Fruit fly (Drosophila melanogaster) whole organism, wandering third instar larva: ENCODE results near the gene CG7966.

Source experiments
- Abd-B ChIP-seq: fragments of >200 bp; optimal IDR thresholded peaks from 2 replicates; lab custom pipeline; 2017; ENCODE audit warnings: missing biosample characterization, missing genetic modification characterization
- CG32264 ChIP-seq: fragments of 200-800 bp; sonication (Bioruptor generic); optimal IDR thresholded peaks from 2 replicates; lab custom pipeline; 2016; ENCODE audit warnings: missing biosample characterization, missing genetic modification characterization
- CG9705 ChIP-seq: fragments of 200-800 bp; sonication (Bioruptor generic); optimal IDR thresholded peaks from 2 replicates; lab custom pipeline; 2018; ENCODE audit warnings: missing biosample characterization, mild to moderate bottlenecking, missing genetic modification characterization
- CrebA ChIP-seq: fragments of 200-800 bp; sonication (Bioruptor generic); optimal IDR thresholded peaks from 2 replicates; lab custom pipeline; 2016; ENCODE audit warnings: missing biosample characterization, mild to moderate bottlenecking, missing genetic modification characterization, borderline replicate concordance
- Dfd ChIP-seq: fragments of >200 bp; optimal IDR thresholded peaks from 2 replicates; lab custom pipeline; 2017; ENCODE audit warnings: missing biosample characterization, missing genetic modification characterization
- GATAd ChIP-seq: sonication (Bioruptor generic); optimal IDR thresholded peaks from 2 replicates; lab custom pipeline; 2016; ENCODE audit warnings: missing biosample characterization, missing genetic modification characterization
- HLH106 ChIP-seq: fragments of 200-800 bp; optimal IDR thresholded peaks from 3 replicates; lab custom pipeline; 2019; ENCODE audit warnings: missing biosample characterization, mild to moderate bottlenecking, missing genetic modification characterization, moderate library complexity
- Hnf4 ChIP-seq: fragments of 200-800 bp; sonication (Bioruptor generic); optimal IDR thresholded peaks from 2 replicates; lab custom pipeline; 2016; ENCODE audit warnings: missing biosample characterization, mild to moderate bottlenecking, missing genetic modification characterization
- Hr78 ChIP-seq: fragments of >200 bp; optimal IDR thresholded peaks from 2 replicates; lab custom pipeline; 2017; ENCODE audit warnings: missing biosample characterization, missing genetic modification characterization
- Hr83 ChIP-seq: fragments of 200-300 bp; sonication (Bioruptor generic); optimal IDR thresholded peaks from 2 replicates; lab custom pipeline; 2016; ENCODE audit warnings: missing biosample characterization, mild to moderate bottlenecking, missing genetic modification characterization, moderate library complexity; ENCODE audit not compliant: poor library complexity, severe bottlenecking
- Jra ChIP-seq: sonication (Bioruptor generic); optimal IDR thresholded peaks from 2 replicates; lab custom pipeline; 2016; ENCODE audit warnings: missing biosample characterization, missing genetic modification characterization
- Mio ChIP-seq: sonication (Bioruptor generic); optimal IDR thresholded peaks from 2 replicates; lab custom pipeline; 2016; ENCODE audit warnings: missing biosample characterization, missing genetic modification characterization
- Myc ChIP-seq: fragments of >200 bp; optimal IDR thresholded peaks from 2 replicates; lab custom pipeline; 2017
- N ChIP-seq: fragments of >200 bp; optimal IDR thresholded peaks from 2 replicates; lab custom pipeline; 2018; ENCODE audit warnings: missing biosample characterization, missing external identifiers, missing genetic modification characterization
- OdsH ChIP-seq: fragments of 200-800 bp; sonication (Bioruptor generic); optimal IDR thresholded peaks from 2 replicates; lab custom pipeline; 2016; ENCODE audit warnings: missing biosample characterization, mild to moderate bottlenecking, missing genetic modification characterization
- Rel ChIP-seq, 2 experiments: fragments of 200-800 bp; sonication (Bioruptor generic) in 1 of 2; optimal IDR thresholded peaks; 2 replicates in 1 of 2; 3 replicates in 1 of 2; lab custom pipeline; 2016 to 2019; ENCODE audit warnings: mild to moderate bottlenecking in 2 of 2, missing biosample characterization in 2 of 2, missing genetic modification characterization in 2 of 2, moderate library complexity in 1 of 2
- Vsx2 ChIP-seq: fragments of 200-300, 225-300 bp; sonication (Bioruptor generic); optimal IDR thresholded peaks from 2 replicates; lab custom pipeline; 2018; ENCODE audit warnings: missing biosample characterization, missing genetic modification characterization; ENCODE audit not compliant: partially characterized antibody
- br ChIP-seq: fragments of 200-800 bp; sonication (Bioruptor generic); optimal IDR thresholded peaks from 2 replicates; lab custom pipeline; 2016; ENCODE audit warnings: missing biosample characterization, missing genetic modification characterization
- dl ChIP-seq, 2 experiments: fragments of 175-275, 200-275 bp in 1 of 2; fragments of 200-275 bp in 1 of 2; sonication (Bioruptor generic); optimal IDR thresholded peaks; lab custom pipeline; 2018; ENCODE audit warnings: mild to moderate bottlenecking in 2 of 2, missing biosample characterization in 2 of 2, missing genetic modification characterization in 2 of 2, moderate library complexity in 2 of 2; ENCODE audit not compliant: partially characterized antibody in 2 of 2, insufficient read depth in 1 of 2
- dmrt93B ChIP-seq: fragments of 200-800 bp; sonication (Bioruptor generic); optimal IDR thresholded peaks from 2 replicates; lab custom pipeline; 2018; ENCODE audit warnings: missing biosample characterization, mild to moderate bottlenecking, missing genetic modification characterization
- dsf ChIP-seq: sonication (Bioruptor generic); optimal IDR thresholded peaks from 2 replicates; lab custom pipeline; 2016; ENCODE audit warnings: missing biosample characterization, missing genetic modification characterization, borderline replicate concordance
- foxo ChIP-seq, 2 experiments: fragments of 200-800 bp; sonication (Bioruptor generic); optimal IDR thresholded peaks; 2 replicates in 1 of 2; 3 replicates in 1 of 2; lab custom pipeline; 2016 to 2017; ENCODE audit warnings: missing biosample characterization in 2 of 2, missing genetic modification characterization in 2 of 2
- fru ChIP-seq: fragments of 200-800 bp; sonication (Bioruptor generic); optimal IDR thresholded peaks from 3 replicates; lab custom pipeline; 2016; ENCODE audit warnings: missing biosample characterization, mild to moderate bottlenecking, missing genetic modification characterization
- h ChIP-seq: fragments of 200-800 bp; sonication (Bioruptor generic); optimal IDR thresholded peaks from 3 replicates; lab custom pipeline; 2016; ENCODE audit warnings: missing biosample characterization, mild to moderate bottlenecking, missing genetic modification characterization
- jim ChIP-seq: fragments of 175-275, 200-325 bp; sonication (Bioruptor generic); optimal IDR thresholded peaks from 2 replicates; lab custom pipeline; 2016; ENCODE audit warnings: missing biosample characterization, mild to moderate bottlenecking, missing genetic modification characterization
- lola ChIP-seq: fragments of >200 bp; optimal IDR thresholded peaks from 2 replicates; lab custom pipeline; 2017; ENCODE audit warnings: missing biosample characterization, missing genetic modification characterization
- pan ChIP-seq: fragments of >200 bp; optimal IDR thresholded peaks from 2 replicates; lab custom pipeline; 2017
- psq ChIP-seq: fragments of 200-800 bp; sonication (Bioruptor generic); optimal IDR thresholded peaks from 3 replicates; lab custom pipeline; 2017; ENCODE audit warnings: missing biosample characterization, mild to moderate bottlenecking, missing genetic modification characterization, moderate library complexity
- rgr ChIP-seq: fragments of 200-800 bp; sonication (Bioruptor generic); optimal IDR thresholded peaks from 3 replicates; lab custom pipeline; 2016; ENCODE audit warnings: missing biosample characterization, mild to moderate bottlenecking, missing genetic modification characterization
- sv ChIP-seq: fragments of 200-800 bp; sonication (Bioruptor generic); optimal IDR thresholded peaks from 3 replicates; lab custom pipeline; 2016; ENCODE audit warnings: missing biosample characterization, missing genetic modification characterization
- tai ChIP-seq: sonication (Bioruptor generic); optimal IDR thresholded peaks from 2 replicates; lab custom pipeline; 2016; ENCODE audit warnings: missing biosample characterization, missing genetic modification characterization
- woc ChIP-seq: sonication (Bioruptor generic); optimal IDR thresholded peaks from 2 replicates; lab custom pipeline; 2016; ENCODE audit warnings: missing biosample characterization, mild to moderate bottlenecking, missing genetic modification characterization

CG7966 gene

dm6 chr3R:13077262-13077661 lies 26.0 kb upstream of the CG7966 start:
- TF ChIP-seq dmrt93B (GFP tag; lab: Kevin White, UChicago) = no peak
- TF ChIP-seq foxo (GFP tag; optimal IDR thresholded peaks at IDR 0.05; lab: Kevin White, UChicago) = no peak
- TF ChIP-seq Hr78 (GFP tag; lab: Kevin White, UChicago) = no peak
- TF ChIP-seq Dfd (GFP tag; lab: Kevin White, UChicago) = peak; percentile 31
- no peak for TF ChIP-seq HLH106 (tag; lab: Kevin White, UChicago)
- TF ChIP-seq OdsH (GFP tag; lab: Kevin White, UChicago) = no peak
- TF ChIP-seq dl (GFP tag; optimal IDR thresholded peaks at IDR 0.05; lab: Kevin White, UChicago; ENCODE audit: insufficient read depth in 1 of 2, partially characterized antibody in 2 of 2) = no peak

dm6 chr3R:13075728-13076127 lies 24.5 kb upstream of the CG7966 start:
- TF ChIP-seq Jra (GFP tag; lab: Kevin White, UChicago) (no peak), Hr78 (GFP tag; lab: Kevin White, UChicago) (no peak), OdsH (GFP tag; lab: Kevin White, UChicago) (no peak), tai (GFP tag; lab: Kevin White, UChicago) (no peak), dsf (GFP tag; lab: Kevin White, UChicago) (no peak), Myc (no peak), GATAd (GFP tag; lab: Kevin White, UChicago) (no peak), HLH106 (tag; lab: Kevin White, UChicago) (no peak), dl (GFP tag; optimal IDR thresholded peaks at IDR 0.05; lab: Kevin White, UChicago; ENCODE audit: insufficient read depth in 1 of 2, partially characterized antibody in 2 of 2) (no peak), Abd-B (GFP tag; lab: Kevin White, UChicago) (no peak), lola (GFP tag; lab: Kevin White, UChicago) (no peak), jim (GFP tag; lab: Kevin White, UChicago) (no peak), woc (GFP tag; lab: Kevin White, UChicago) (no peak), Rel (GFP tag; optimal IDR thresholded peaks at IDR 0.05; lab: Kevin White, UChicago) (no peak), Rel (tag; optimal IDR thresholded peaks at IDR 0.05; lab: Kevin White, UChicago) (no peak), fru (no peak), psq (no peak), dmrt93B (GFP tag; lab: Kevin White, UChicago) (no peak), Vsx2 (GFP tag; lab: Kevin White, UChicago) (no peak), CG32264 (GFP tag; lab: Kevin White, UChicago) (no peak), rgr (GFP tag; lab: Kevin White, UChicago) (no peak)

- TF ChIP-seq Dfd (GFP tag; lab: Kevin White, UChicago) = no peak
- no peak for TF ChIP-seq Jra (GFP tag; lab: Kevin White, UChicago)
- no peak for TF ChIP-seq woc (GFP tag; lab: Kevin White, UChicago)
- no peak for TF ChIP-seq Hnf4 (GFP tag; lab: Kevin White, UChicago)
- no peak for TF ChIP-seq foxo (GFP tag; optimal IDR thresholded peaks at IDR 0.05; lab: Kevin White, UChicago)
- TF ChIP-seq dmrt93B (GFP tag; lab: Kevin White, UChicago) = no peak
- TF ChIP-seq CG9705 (GFP tag; lab: Kevin White, UChicago) = no peak
- no peak for TF ChIP-seq jim (GFP tag; lab: Kevin White, UChicago)
- no peak for TF ChIP-seq dsf (GFP tag; lab: Kevin White, UChicago)
- TF ChIP-seq Mio (GFP tag; lab: Kevin White, UChicago) = no peak
- TF ChIP-seq CG32264 (GFP tag; lab: Kevin White, UChicago) = no peak
- no peak for TF ChIP-seq psq
- TF ChIP-seq sv = no peak
These were observed 23.3 kb upstream of the CG7966 start for dm6 chr3R:13074588-13074987.

dm6 chr3R:13073174-13073573 lies 21.9 kb upstream of the CG7966 start:
- TF ChIP-seq pan (lab: Kevin White, UChicago) = no peak
- no peak for TF ChIP-seq CG9705 (GFP tag; lab: Kevin White, UChicago)
- TF ChIP-seq Rel (GFP tag; optimal IDR thresholded peaks at IDR 0.05; lab: Kevin White, UChicago) = no peak
- no peak for TF ChIP-seq Rel (tag; optimal IDR thresholded peaks at IDR 0.05; lab: Kevin White, UChicago)
- TF ChIP-seq CrebA = no peak
- TF ChIP-seq dmrt93B (GFP tag; lab: Kevin White, UChicago) = no peak
- TF ChIP-seq h (GFP tag; lab: Kevin White, UChicago) = no peak
- no peak for TF ChIP-seq N (GFP tag; lab: Kevin White, UChicago)
- no peak for TF ChIP-seq Mio (GFP tag; lab: Kevin White, UChicago)
- TF ChIP-seq Vsx2 (GFP tag; lab: Kevin White, UChicago) = no peak
- no peak for TF ChIP-seq fru
- no peak for TF ChIP-seq foxo (GFP tag; optimal IDR thresholded peaks at IDR 0.05; lab: Kevin White, UChicago)
- TF ChIP-seq HLH106 (tag; lab: Kevin White, UChicago) = no peak
- TF ChIP-seq Hr83 (GFP tag; lab: Kevin White, UChicago) = no peak
- no peak for TF ChIP-seq br (GFP tag; lab: Kevin White, UChicago)
- TF ChIP-seq Hnf4 (GFP tag; lab: Kevin White, UChicago) = no peak
- TF ChIP-seq Jra (GFP tag; lab: Kevin White, UChicago) = no peak
- no peak for TF ChIP-seq psq
